Worm (Caenorhabditis elegans): ENCODE measurements around the gene lec-5.

DNA sequence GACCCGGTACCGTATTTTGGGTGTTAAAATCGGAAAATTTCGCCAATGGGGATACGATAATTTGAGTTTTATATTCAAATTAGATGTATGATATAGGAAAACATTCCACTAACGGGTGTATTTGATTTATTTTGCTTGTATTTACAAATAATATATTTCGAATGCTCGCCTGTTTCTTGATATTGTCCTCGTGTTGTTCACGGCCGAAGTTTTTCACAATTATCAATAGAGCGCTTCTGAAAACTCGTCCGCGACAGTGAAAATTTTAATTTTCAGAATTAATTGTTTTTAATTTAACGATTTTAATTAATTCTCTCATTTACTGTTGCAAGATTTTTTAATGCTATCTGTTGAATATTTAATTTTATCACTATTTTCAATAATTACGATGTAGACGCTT lies 21.2 kb downstream of the lec-5 start:
- TF ChIP-seq ceh-13 (GFP tag; optimal IDR thresholded peaks at IDR 0.05) = no peak
- no peak for TF ChIP-seq hnd-1 (tag; optimal IDR thresholded peaks at IDR 0.05)
- TF ChIP-seq hmbx-1 (tag; optimal IDR thresholded peaks at IDR 0.05) = no peak
- TF ChIP-seq B0310.2 (tag; optimal IDR thresholded peaks at IDR 0.05) = no peak
